Worm (Caenorhabditis elegans) whole organism, L1 larva: ENCODE results near the gene T22B2.2.

ENCODE experiments used
- C16A3.4 ChIP-seq: fragments of 150-350 bp; optimal IDR thresholded peaks from 2 replicates; lab custom pipeline; 2014; ENCODE audit warnings: missing biosample characterization, missing genetic modification characterization
- C34B4.2 ChIP-seq: sonication (generic microtip); optimal IDR thresholded peaks from 2 replicates; lab custom pipeline; 2017; ENCODE audit warnings: mild to moderate bottlenecking, missing genetic modification characterization, missing compliant biosample characterization
- F16B12.6 ChIP-seq: fragments of 150-350 bp; optimal IDR thresholded peaks from 2 replicates; lab custom pipeline; 2014; ENCODE audit warnings: missing biosample characterization, missing genetic modification characterization
- alr-1 ChIP-seq: fragments of 200-800 bp; sonication (Bioruptor generic); optimal IDR thresholded peaks from 2 replicates; lab custom pipeline; 2018; ENCODE audit warnings: borderline replicate concordance, mild to moderate bottlenecking, missing genetic modification characterization, missing compliant biosample characterization
- aly-2 ChIP-seq: fragments of 150-350 bp; optimal IDR thresholded peaks from 2 replicates; lab custom pipeline; 2014; ENCODE audit warnings: missing biosample characterization, missing genetic modification characterization
- ama-1 ChIP-seq: fragments of 150-350 bp; optimal IDR thresholded peaks from 2 replicates; lab custom pipeline; 2014
- blmp-1 ChIP-seq: fragments of 150-350 bp; optimal IDR thresholded peaks from 2 replicates; lab custom pipeline; 2014; ENCODE audit warnings: missing biosample characterization, missing genetic modification characterization
- ceh-63 ChIP-seq: fragments of 200-800 bp; sonication (Bioruptor generic); optimal IDR thresholded peaks from 2 replicates; lab custom pipeline; 2018; ENCODE audit warnings: mild to moderate bottlenecking, missing genetic modification characterization, missing compliant biosample characterization
- ceh-88 ChIP-seq: fragments of 200-800 bp; sonication (Bioruptor generic); IDR thresholded peaks from 2 replicates; pipeline ENCODE4 v1.3.6; 2022; ENCODE audit warnings: missing genetic modification characterization, missing compliant biosample characterization
- dsc-1 ChIP-seq: sonication (generic microtip); optimal IDR thresholded peaks from 2 replicates; lab custom pipeline; 2016; ENCODE audit warnings: mild to moderate bottlenecking, missing genetic modification characterization, missing compliant biosample characterization
- efl-1 ChIP-seq, 4 experiments: fragments of 150-350 bp; optimal IDR thresholded peaks in 3 of 4; peaks in 1 of 4; 1 replicate in 1 of 4; 2 replicates in 3 of 4; lab custom pipeline; 2014; ENCODE audit warnings: missing biosample characterization in 2 of 4, missing genetic modification characterization in 2 of 4, missing genetic modification reagents in 2 of 4
- egl-13 ChIP-seq: sonication (generic microtip); optimal IDR thresholded peaks from 2 replicates; lab custom pipeline; 2016; ENCODE audit warnings: missing genotype, missing genetic modification reagents, missing genetic modification characterization, missing compliant biosample characterization
- egl-27 ChIP-seq, 2 experiments: fragments of 150-350 bp in 1 of 2; sonication (generic microtip); optimal IDR thresholded peaks; 3 replicates each; lab custom pipeline; 2017 to 2018; ENCODE audit warnings: missing biosample characterization in 2 of 2, missing genetic modification characterization in 2 of 2, missing genetic modification reagents in 2 of 2
- elt-2 ChIP-seq: sonication (generic microtip); optimal IDR thresholded peaks from 2 replicates; lab custom pipeline; 2016; ENCODE audit warnings: missing genetic modification characterization, mild to moderate bottlenecking, inconsistent platforms, missing compliant biosample characterization, missing genetic modification reagents
- elt-3 ChIP-seq, 6 experiments: fragments of 150-350 bp in 1 of 6; sonication (generic microtip); optimal IDR thresholded peaks; 2 replicates each; lab custom pipeline; 2017 to 2018; ENCODE audit warnings: missing biosample characterization in 6 of 6, missing genetic modification characterization in 6 of 6, inconsistent platforms in 1 of 6
- fkh-10 ChIP-seq: sonication (generic microtip); optimal IDR thresholded peaks from 2 replicates; lab custom pipeline; 2017; ENCODE audit warnings: missing biosample characterization, missing genetic modification reagents, missing genetic modification characterization
- fkh-4 ChIP-seq: sonication (generic microtip); optimal IDR thresholded peaks from 2 replicates; lab custom pipeline; 2016; ENCODE audit warnings: missing compliant biosample characterization, missing genetic modification characterization, borderline replicate concordance
- grh-1 ChIP-seq: fragments of 200-800 bp; sonication (Bioruptor generic); IDR thresholded peaks from 2 replicates; pipeline ENCODE4 v1.3.6; 2022; ENCODE audit warnings: missing genetic modification reagents, missing genetic modification characterization, missing compliant biosample characterization
- lin-14 ChIP-seq: fragments of 200-800 bp; sonication (Bioruptor generic); optimal IDR thresholded peaks from 2 replicates; lab custom pipeline; 2018; ENCODE audit warnings: mild to moderate bottlenecking, missing genetic modification characterization, moderate library complexity, missing compliant biosample characterization
- lin-15B ChIP-seq: fragments of 150-350 bp; sonication (generic microtip); optimal IDR thresholded peaks from 3 replicates; lab custom pipeline; 2014; ENCODE audit warnings: missing biosample characterization, missing genetic modification characterization
- lin-35 ChIP-seq, 2 experiments: fragments of 150-350 bp; optimal IDR thresholded peaks; 2 replicates each; lab custom pipeline; 2014; ENCODE audit warnings: missing biosample characterization in 2 of 2, missing genetic modification characterization in 2 of 2, missing genetic modification reagents in 2 of 2
- lir-3 ChIP-seq: sonication (generic microtip); optimal IDR thresholded peaks from 2 replicates; lab custom pipeline; 2016; ENCODE audit warnings: mild to moderate bottlenecking, missing genetic modification characterization, moderate library complexity, missing compliant biosample characterization; ENCODE audit not compliant: poor library complexity
- mdl-1 ChIP-seq, 2 experiments: fragments of 150-350 bp; optimal IDR thresholded peaks; 2 replicates each; lab custom pipeline; 2014 to 2017; ENCODE audit warnings: missing biosample characterization in 2 of 2, missing genetic modification characterization in 2 of 2, inconsistent platforms in 1 of 2
- nhr-19 ChIP-seq: fragments of 200-800 bp; sonication (Bioruptor generic); conservative IDR thresholded peaks from 2 replicates; pipeline ENCODE4 v1.3.6; 2022; ENCODE audit warnings: missing genetic modification characterization, missing compliant biosample characterization
- nhr-20 ChIP-seq: sonication (generic microtip); optimal IDR thresholded peaks from 2 replicates; lab custom pipeline; 2016; ENCODE audit warnings: mild to moderate bottlenecking, missing genetic modification characterization, missing compliant biosample characterization
- nhr-28 ChIP-seq: fragments of 150-350 bp; optimal IDR thresholded peaks from 2 replicates; lab custom pipeline; 2014; ENCODE audit warnings: missing biosample characterization, missing genetic modification characterization
- nhr-47 ChIP-seq: sonication (generic microtip); optimal IDR thresholded peaks from 2 replicates; lab custom pipeline; 2016; ENCODE audit warnings: mild to moderate bottlenecking, missing genetic modification characterization, moderate library complexity, missing compliant biosample characterization
- nhr-77 ChIP-seq: fragments of 150-350 bp; optimal IDR thresholded peaks from 2 replicates; lab custom pipeline; 2014; ENCODE audit warnings: missing biosample characterization, missing genetic modification characterization
- nhr-84 ChIP-seq: sonication (generic microtip); optimal IDR thresholded peaks from 2 replicates; lab custom pipeline; 2017; ENCODE audit warnings: missing biosample characterization, missing genetic modification characterization
- nhr-85 ChIP-seq: sonication (generic microtip); peaks from one replicate; lab custom pipeline; 2016; ENCODE audit warnings: missing genetic modification characterization, inconsistent platforms, missing compliant biosample characterization
- pax-3 ChIP-seq: fragments of 200-800 bp; sonication (Bioruptor generic); optimal IDR thresholded peaks from 2 replicates; lab custom pipeline; 2018; ENCODE audit warnings: mild to moderate bottlenecking, missing genetic modification characterization, moderate library complexity, missing compliant biosample characterization
- snpc-4 ChIP-seq: fragments of 150-350 bp; optimal IDR thresholded peaks from 2 replicates; lab custom pipeline; 2014; ENCODE audit warnings: missing biosample characterization, missing genetic modification characterization
- swsn-7 ChIP-seq: sonication (generic microtip); optimal IDR thresholded peaks from 2 replicates; lab custom pipeline; 2016; ENCODE audit warnings: missing genetic modification characterization, missing compliant biosample characterization
- tbx-2 ChIP-seq: sonication (generic microtip); optimal IDR thresholded peaks from 2 replicates; lab custom pipeline; 2016; ENCODE audit warnings: missing genetic modification characterization, missing compliant biosample characterization
- unc-30 ChIP-seq: sonication (generic microtip); optimal IDR thresholded peaks from 2 replicates; lab custom pipeline; 2017; ENCODE audit warnings: missing biosample characterization, missing genetic modification characterization
- unc-98 ChIP-seq: fragments of 200-800 bp; sonication (Bioruptor generic); IDR thresholded peaks from 2 replicates; pipeline ENCODE4 v1.3.6; 2022; ENCODE audit warnings: missing genetic modification characterization, missing compliant biosample characterization
- ztf-11 ChIP-seq, 2 experiments: sonication (generic microtip); optimal IDR thresholded peaks; 2 replicates each; lab custom pipeline; 2016 to 2017; ENCODE audit warnings: missing genetic modification characterization in 2 of 2, missing biosample characterization in 1 of 2, missing compliant biosample characterization in 1 of 2
- ztf-4 ChIP-seq: fragments of 150-350 bp; optimal IDR thresholded peaks from 2 replicates; lab custom pipeline; 2014; ENCODE audit warnings: missing biosample characterization, missing genetic modification characterization

Gene T22B2.2

DNA sequence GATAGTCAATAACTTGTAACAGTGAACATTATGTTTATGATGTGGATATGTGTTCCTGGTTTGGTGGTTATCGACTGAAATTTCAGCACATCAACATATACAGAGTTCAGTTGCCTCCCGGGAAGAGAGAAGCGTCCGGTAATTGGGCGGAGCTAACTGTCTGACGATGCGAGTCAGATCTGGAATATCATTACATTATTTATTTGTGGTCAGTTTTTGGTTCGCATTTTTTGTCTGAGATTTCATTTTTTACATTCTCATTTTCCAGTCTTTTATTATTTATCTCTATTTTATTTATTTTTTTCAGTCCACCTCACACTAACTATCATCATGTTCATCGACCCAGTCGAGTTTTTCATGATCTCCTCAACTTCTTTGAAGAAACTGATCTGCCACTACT lies 5.6 kb downstream of the T22B2.2 start, which contains the start of gene T22B2.1:
Gene T22B2.1, plus strand, starts transcription at position 301 of the 400 bp plus-strand sequence.
- no peak for TF ChIP-seq efl-1 (optimal IDR thresholded peaks at IDR 0.05; lab: Kevin White, UChicago)
- TF ChIP-seq efl-1 (GFP tag; optimal IDR thresholded peaks at IDR 0.05 in 1 of 2; lab: Kevin White, UChicago) = no peak
- no peak for TF ChIP-seq ceh-63
- no peak for TF ChIP-seq C16A3.4 (tag; lab: Kevin White, UChicago)
- no peak for TF ChIP-seq dsc-1 (tag; lab: Kevin White, UChicago)
- TF ChIP-seq elt-3 (tag; optimal IDR thresholded peaks at IDR 0.05; lab: Kevin White, UChicago) = no peak
- TF ChIP-seq snpc-4 (tag; lab: Kevin White, UChicago) = no peak
- no peak for TF ChIP-seq blmp-1 (tag; lab: Kevin White, UChicago)
- TF ChIP-seq egl-13 (tag; lab: Kevin White, UChicago) = no peak
- TF ChIP-seq nhr-19 = no peak

- TF ChIP-seq tbx-2 (tag; lab: Kevin White, UChicago) = no peak
- no peak for TF ChIP-seq grh-1 (GFP tag; lab: Robert Waterston, UW)
- no peak for TF ChIP-seq ztf-4 (tag; lab: Kevin White, UChicago)
- no peak for TF ChIP-seq unc-98 (GFP tag; lab: Robert Waterston, UW)
- no peak for TF ChIP-seq nhr-85 (tag; lab: Kevin White, UChicago)
- no peak for TF ChIP-seq ceh-88 (GFP tag; lab: Robert Waterston, UW)
- no peak for TF ChIP-seq pax-3 (tag; lab: Kevin White, UChicago)
- TF ChIP-seq nhr-84 (tag; lab: Kevin White, UChicago) = no peak
- TF ChIP-seq blmp-1 (tag; lab: Kevin White, UChicago) = no peak
- TF ChIP-seq lin-35 (GFP tag; optimal IDR thresholded peaks at IDR 0.05; lab: Kevin White, UChicago) = no peak
- no peak for TF ChIP-seq C34B4.2 (tag; lab: Kevin White, UChicago)
- no peak for TF ChIP-seq fkh-4 (tag; lab: Kevin White, UChicago)
- no peak for TF ChIP-seq snpc-4 (tag; lab: Kevin White, UChicago)
- TF ChIP-seq egl-27 (tag; optimal IDR thresholded peaks at IDR 0.05; lab: Kevin White, UChicago) = no peak
- TF ChIP-seq nhr-77 (tag; lab: Kevin White, UChicago) = no peak
- TF ChIP-seq F16B12.6 = no peak
These were observed 11.1 kb downstream of the T22B2.2 start, which contains the start of gene adt-3 for ce11 chrX:3931350-3931749. TSS of gene adt-3 (plus strand) at chrX:3931650.

DNA sequence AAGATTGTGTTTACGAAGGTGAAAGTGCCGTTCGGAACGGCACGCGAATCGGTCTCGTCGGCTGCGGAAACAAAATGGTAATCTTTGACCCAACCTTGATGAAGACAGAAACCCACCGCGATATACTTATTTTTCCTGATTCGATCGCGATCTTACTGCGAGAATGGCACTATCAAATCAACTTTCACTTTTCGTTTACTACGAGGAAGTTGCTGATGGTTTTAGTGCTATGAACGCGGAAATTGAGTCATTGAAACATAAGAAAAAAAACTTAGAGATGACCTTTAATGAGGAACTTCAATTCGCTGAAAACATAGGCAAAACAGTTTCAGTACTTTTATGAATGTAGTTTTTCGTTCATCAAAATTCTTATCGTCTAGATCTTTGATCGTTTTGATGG lies 12.5 kb downstream of the T22B2.2 start:
- TF ChIP-seq aly-2 (no peak), ama-1 (lab: Kevin White, UChicago) (no peak), tbx-2 (tag; lab: Kevin White, UChicago) (peak; percentile 39), alr-1 (tag; lab: Kevin White, UChicago) (no peak), fkh-4 (tag; lab: Kevin White, UChicago) (no peak), lin-14 (peak; percentile 55), blmp-1 (tag; lab: Kevin White, UChicago) (peak; percentile 43), unc-30 (tag; lab: Kevin White, UChicago) (no peak), grh-1 (GFP tag; lab: Robert Waterston, UW) (no peak), snpc-4 (tag; lab: Kevin White, UChicago) (no peak), nhr-85 (tag; lab: Kevin White, UChicago) (peak; percentile 90), elt-3 (tag; optimal IDR thresholded peaks at IDR 0.05; lab: Kevin White, UChicago) (peak; percentile 19 to 77 (median 45))

- TF ChIP-seq nhr-19 (no peak), blmp-1 (tag; lab: Kevin White, UChicago) (no peak), grh-1 (GFP tag; lab: Robert Waterston, UW) (no peak), lir-3 (no peak), C34B4.2 (tag; lab: Kevin White, UChicago) (no peak), nhr-28 (tag; lab: Kevin White, UChicago) (no peak), fkh-10 (GFP tag; lab: Kevin White, UChicago) (no peak), nhr-47 (tag; lab: Kevin White, UChicago) (no peak), swsn-7 (tag; lab: Kevin White, UChicago) (no peak), fkh-4 (tag; lab: Kevin White, UChicago) (peak; percentile 80), lin-15B (no peak), dsc-1 (tag; lab: Kevin White, UChicago) (peak; percentile 96), alr-1 (tag; lab: Kevin White, UChicago) (no peak), aly-2 (no peak), ztf-11 (tag; optimal IDR thresholded peaks at IDR 0.05; lab: Kevin White, UChicago) (no peak), elt-2 (tag; lab: Kevin White, UChicago) (no peak), mdl-1 (tag; optimal IDR thresholded peaks at IDR 0.05; lab: Kevin White, UChicago) (no peak), nhr-20 (tag; lab: Kevin White, UChicago) (no peak)
These were observed 17.3 kb downstream of the T22B2.2 start for ce11 chrX:3937483-3937882.
